Fruit fly (Drosophila melanogaster) whole organism, embryonic: ENCODE data around the gene Invadolysin.
A peak's percentile ranks its signal among the peaks of the same experiment; 100 is the strongest.

ENCODE experiments used
- Abd-B ChIP-seq: fragments of 200-800 bp; sonication (Bioruptor generic); optimal IDR thresholded peaks from 2 replicates; lab custom pipeline; 2018; ENCODE audit warnings: missing biosample characterization, mild to moderate bottlenecking, missing genetic modification characterization, moderate library complexity
- Ada2b ChIP-seq: fragments of 200-800 bp; sonication (Bioruptor generic); IDR thresholded peaks from 2 replicates; pipeline ENCODE4 v1.3.6; 2022; ENCODE audit warnings: missing biosample characterization, missing genetic modification characterization
- Atf-2 ChIP-seq: fragments of 200-800 bp; sonication (Bioruptor generic); optimal IDR thresholded peaks from 2 replicates; lab custom pipeline; 2016; ENCODE audit warnings: missing biosample characterization, missing genetic modification characterization
- Atf3 ChIP-seq: fragments of 200-800 bp; sonication (Bioruptor generic); optimal IDR thresholded peaks from 3 replicates; lab custom pipeline; 2016; ENCODE audit warnings: missing biosample characterization, missing genetic modification characterization
- B-H2 ChIP-seq: fragments of 200-800 bp; sonication (Bioruptor generic); optimal IDR thresholded peaks from 2 replicates; lab custom pipeline; 2018; ENCODE audit warnings: missing biosample characterization, mild to moderate bottlenecking, missing genetic modification characterization
- Bdp1 ChIP-seq: fragments of 200-800 bp; sonication (Bioruptor generic); optimal IDR thresholded peaks from 3 replicates; lab custom pipeline; 2016; ENCODE audit warnings: missing biosample characterization, missing genetic modification characterization
- CG10959 ChIP-seq: fragments of 200-800 bp; sonication (Bioruptor generic); IDR thresholded peaks from 2 replicates; pipeline ENCODE4 v1.3.6; 2022; ENCODE audit warnings: missing biosample characterization, missing genetic modification characterization
- CG11247 ChIP-seq: fragments of 200-800 bp; sonication (Bioruptor generic); IDR thresholded peaks from 2 replicates; pipeline ENCODE4 v1.3.6; 2022; ENCODE audit warnings: missing biosample characterization, missing genetic modification characterization
- CG12744 ChIP-seq: fragments of 200-800 bp; sonication (Bioruptor generic); optimal IDR thresholded peaks from 2 replicates; lab custom pipeline; 2016; ENCODE audit warnings: missing biosample characterization, missing genetic modification characterization
- CG13894 ChIP-seq: fragments of 200-800 bp; sonication (Bioruptor generic); optimal IDR thresholded peaks from 3 replicates; lab custom pipeline; 2018; ENCODE audit warnings: missing biosample characterization, mild to moderate bottlenecking, missing genetic modification characterization, moderate library complexity
- CG1603 ChIP-seq: fragments of 200-800 bp; sonication (Bioruptor generic); optimal IDR thresholded peaks from 2 replicates; lab custom pipeline; 2019; ENCODE audit warnings: missing biosample characterization, mild to moderate bottlenecking, missing genetic modification characterization, moderate library complexity
- CG16779 ChIP-seq: fragments of 200-800 bp; sonication (Bioruptor generic); IDR thresholded peaks from 2 replicates; pipeline ENCODE4 v1.3.6; 2022; ENCODE audit warnings: missing biosample characterization, missing genetic modification characterization
- CG17612 ChIP-seq: fragments of 200-800 bp; sonication (Bioruptor generic); IDR thresholded peaks from 2 replicates; pipeline ENCODE4 v1.3.6; 2022; ENCODE audit warnings: missing biosample characterization, missing genetic modification characterization
- CG18764 ChIP-seq: fragments of 200-800 bp; sonication (Bioruptor generic); optimal IDR thresholded peaks from 3 replicates; lab custom pipeline; 2016; ENCODE audit warnings: missing biosample characterization, missing genetic modification characterization
- CG2875 ChIP-seq: fragments of 200-800 bp; sonication (Bioruptor generic); optimal IDR thresholded peaks from 2 replicates; lab custom pipeline; 2017; ENCODE audit warnings: missing biosample characterization, mild to moderate bottlenecking, missing genetic modification characterization, missing genetic modification reagents
- CG3163 ChIP-seq: fragments of 200-800 bp; sonication (Bioruptor generic); optimal IDR thresholded peaks from 3 replicates; lab custom pipeline; 2016; ENCODE audit warnings: missing biosample characterization, missing genetic modification characterization
- CG3281 ChIP-seq: fragments of 200-800 bp; sonication (Bioruptor generic); optimal IDR thresholded peaks from 3 replicates; lab custom pipeline; 2017; ENCODE audit warnings: missing biosample characterization, mild to moderate bottlenecking, missing genetic modification characterization
- CG3995 ChIP-seq: fragments of 200-800 bp; sonication (Bioruptor generic); optimal IDR thresholded peaks from 3 replicates; lab custom pipeline; 2016; ENCODE audit warnings: missing biosample characterization, missing genetic modification characterization
- CG4404 ChIP-seq: fragments of 200-800 bp; sonication (Bioruptor generic); IDR thresholded peaks from 2 replicates; pipeline ENCODE4 v1.3.6; 2022; ENCODE audit warnings: missing biosample characterization, missing genetic modification characterization
- CG5245 ChIP-seq: fragments of 200-800 bp; sonication (Bioruptor generic); optimal IDR thresholded peaks from 3 replicates; lab custom pipeline; 2016; ENCODE audit warnings: missing biosample characterization, missing genetic modification characterization
- CG6854 ChIP-seq: fragments of 200-800 bp; sonication (Bioruptor generic); optimal IDR thresholded peaks from 3 replicates; lab custom pipeline; 2017; ENCODE audit warnings: missing biosample characterization, mild to moderate bottlenecking, missing genetic modification characterization
- CG8089 ChIP-seq: fragments of 200-800 bp; sonication (Bioruptor generic); optimal IDR thresholded peaks from 3 replicates; lab custom pipeline; 2016; ENCODE audit warnings: missing biosample characterization, missing genetic modification characterization
- Dad ChIP-seq: fragments of 200-800 bp; sonication (Bioruptor generic); optimal IDR thresholded peaks from 3 replicates; lab custom pipeline; 2016; ENCODE audit warnings: missing biosample characterization, missing genetic modification characterization
- Dbx ChIP-seq: fragments of 200-800 bp; sonication (Bioruptor generic); IDR thresholded peaks from 3 replicates; pipeline ENCODE4 v1.3.6; 2022; ENCODE audit warnings: missing biosample characterization, missing genetic modification characterization
- ERR ChIP-seq: fragments of 200-800 bp; sonication (Bioruptor generic); optimal IDR thresholded peaks from 2 replicates; lab custom pipeline; 2016; ENCODE audit warnings: missing biosample characterization, missing genetic modification characterization
- Eip74EF ChIP-seq, 2 experiments: fragments of 200-800 bp in 1 of 2; fragments of >200 bp in 1 of 2; sonication (Bioruptor generic) in 1 of 2; optimal IDR thresholded peaks; 2 replicates each; lab custom pipeline; 2017 to 2019; ENCODE audit warnings: missing biosample characterization in 2 of 2, missing genetic modification characterization in 2 of 2, mild to moderate bottlenecking in 1 of 2, moderate library complexity in 1 of 2
- MTF-1 ChIP-seq: fragments of 200-800 bp; sonication (Bioruptor generic); optimal IDR thresholded peaks from 2 replicates; lab custom pipeline; 2018; ENCODE audit warnings: missing biosample characterization, mild to moderate bottlenecking, missing genetic modification characterization, borderline replicate concordance
- PHDP ChIP-seq: fragments of 200-800 bp; sonication (Bioruptor generic); optimal IDR thresholded peaks from 3 replicates; lab custom pipeline; 2018; ENCODE audit warnings: missing biosample characterization, mild to moderate bottlenecking, missing genetic modification characterization, moderate library complexity
- Poxn ChIP-seq: fragments of 200-800 bp; sonication (Bioruptor generic); IDR thresholded peaks from 2 replicates; pipeline ENCODE4 v1.3.6; 2022; ENCODE audit warnings: missing biosample characterization, missing genetic modification characterization
- Sox100B ChIP-seq: fragments of 200-800 bp; sonication (Bioruptor generic); optimal IDR thresholded peaks from 3 replicates; lab custom pipeline; 2018; ENCODE audit warnings: missing biosample characterization, mild to moderate bottlenecking, missing genetic modification characterization
- YL-1 ChIP-seq: fragments of 200-800 bp; sonication (Bioruptor generic); optimal IDR thresholded peaks from 3 replicates; lab custom pipeline; 2017; ENCODE audit warnings: missing biosample characterization, mild to moderate bottlenecking, missing genetic modification characterization
- amos ChIP-seq: fragments of 200-800 bp; sonication (Bioruptor generic); IDR thresholded peaks from 2 replicates; pipeline ENCODE4 v1.3.6; 2022; ENCODE audit warnings: missing biosample characterization, missing genetic modification characterization; ENCODE audit not compliant: partially characterized antibody
- cad ChIP-seq: fragments of >200 bp; optimal IDR thresholded peaks from 2 replicates; lab custom pipeline; 2017; ENCODE audit warnings: missing biosample characterization, missing genetic modification characterization
- cato ChIP-seq: fragments of 200-800 bp; sonication (Bioruptor generic); optimal IDR thresholded peaks from 2 replicates; lab custom pipeline; 2016; ENCODE audit warnings: missing biosample characterization, missing genetic modification characterization, borderline replicate concordance
- eve ChIP-seq, 2 experiments: fragments of >200 bp; optimal IDR thresholded peaks; 2 replicates each; lab custom pipeline; 2017; ENCODE audit warnings: missing biosample characterization in 2 of 2, missing genetic modification characterization in 2 of 2
- ewg ChIP-seq: fragments of 200-800 bp; sonication (Bioruptor generic); optimal IDR thresholded peaks from 3 replicates; lab custom pipeline; 2017; ENCODE audit warnings: mild to moderate bottlenecking, missing biosample characterization, missing genetic modification reagents, missing genetic modification characterization
- her ChIP-seq: fragments of 200-800 bp; sonication (Bioruptor generic); optimal IDR thresholded peaks from 2 replicates; lab custom pipeline; 2016; ENCODE audit warnings: missing biosample characterization, missing genetic modification characterization
- lola ChIP-seq, 3 experiments: fragments of >200 bp in 2 of 3; fragments of 200-800 bp in 1 of 3; sonication (Bioruptor generic) in 1 of 3; optimal IDR thresholded peaks; 2 replicates each; lab custom pipeline; 2017 to 2019; ENCODE audit warnings: missing biosample characterization in 3 of 3, missing genetic modification characterization in 3 of 3, mild to moderate bottlenecking in 1 of 3, moderate library complexity in 1 of 3
- mld ChIP-seq: fragments of 200-800 bp; sonication (Bioruptor generic); IDR thresholded peaks from 3 replicates; pipeline ENCODE4 v1.3.6; 2022; ENCODE audit warnings: missing biosample characterization, missing genetic modification characterization; ENCODE audit not compliant: partially characterized antibody
- nom ChIP-seq: fragments of 200-800 bp; sonication (Bioruptor generic); optimal IDR thresholded peaks from 2 replicates; lab custom pipeline; 2017; ENCODE audit warnings: missing biosample characterization, missing genetic modification characterization, mild to moderate bottlenecking, moderate library complexity, missing genetic modification reagents
- prd ChIP-seq, 3 experiments: fragments of >200 bp in 2 of 3; fragments of 200-800 bp in 1 of 3; sonication (Bioruptor generic) in 1 of 3; optimal IDR thresholded peaks in 2 of 3; IDR thresholded peaks in 1 of 3; 2 replicates in 2 of 3; 3 replicates in 1 of 3; pipeline versions ENCODE4 v1.3.6 to Lab custom; 2017 to 2022; ENCODE audit warnings: missing biosample characterization in 1 of 3, missing genetic modification characterization in 1 of 3
- sc ChIP-seq, 3 experiments: fragments of >200 bp in 2 of 3; fragments of 200-800 bp in 1 of 3; sonication (Bioruptor generic) in 1 of 3; optimal IDR thresholded peaks; 2 replicates in 2 of 3; 3 replicates in 1 of 3; lab custom pipeline; 2017; ENCODE audit warnings: mild to moderate bottlenecking in 1 of 3, missing biosample characterization in 1 of 3, missing genetic modification characterization in 1 of 3, missing genetic modification reagents in 1 of 3
- sisA ChIP-seq: fragments of 200-800 bp; sonication (Bioruptor generic); IDR thresholded peaks from 2 replicates; pipeline ENCODE4 v1.3.6; 2022; ENCODE audit warnings: missing biosample characterization, missing genetic modification characterization
- sqz ChIP-seq: fragments of 200-800 bp; sonication (Bioruptor generic); optimal IDR thresholded peaks from 3 replicates; lab custom pipeline; 2018; ENCODE audit warnings: missing biosample characterization, mild to moderate bottlenecking, missing genetic modification characterization
- tup ChIP-seq: fragments of 200-800 bp; sonication (Bioruptor generic); optimal IDR thresholded peaks from 2 replicates; lab custom pipeline; 2016; ENCODE audit warnings: missing biosample characterization, mild to moderate bottlenecking, missing genetic modification characterization, moderate library complexity
- zf30C ChIP-seq: fragments of 200-800 bp; sonication (Bioruptor generic); optimal IDR thresholded peaks from 3 replicates; lab custom pipeline; 2018; ENCODE audit warnings: missing biosample characterization, mild to moderate bottlenecking, missing genetic modification characterization

The Invadolysin gene

dm6 chr3R:10139649-10140598 lies 4.5 kb upstream of the Invadolysin start, which contains the start of gene tws (continued):
- TF ChIP-seq CG16779 (GFP tag; lab: Robert Waterston, UW) (no peak), CG1603 (tag; lab: Kevin White, UChicago) (peak; percentile 72), sisA (GFP tag; lab: Robert Waterston, UW) (no peak), CG3163 (GFP tag; lab: Kevin White, UChicago) (no peak), PHDP (peak; percentile 70), B-H2 (GFP tag; lab: Kevin White, UChicago) (peak; percentile 4), Bdp1 (GFP tag; lab: Kevin White, UChicago) (no peak), prd (optimal IDR thresholded peaks at IDR 0.05; lab: Kevin White, UChicago) (no peak), prd (GFP tag; IDR thresholded peaks at IDR 0.05; lab: Robert Waterston, UW) (peak; percentile 33; the same call in 1 of the 3 replicates), Ada2b (peak; percentile 58), CG17612 (GFP tag; lab: Robert Waterston, UW) (no peak), nom (GFP tag; lab: Kevin White, UChicago) (peak; percentile 35), CG3995 (peak; percentile 69), ewg (GFP tag; lab: Kevin White, UChicago) (peak; percentile 32), CG8089 (peak; percentile 37), CG2875 (GFP tag; lab: Kevin White, UChicago) (peak; percentile 18), CG10959 (GFP tag; lab: Robert Waterston, UW) (no peak), cad (GFP tag; lab: Kevin White, UChicago) (no peak), CG13894 (tag; lab: Kevin White, UChicago) (peak; percentile 35), CG3281 (GFP tag; lab: Kevin White, UChicago) (peak; percentile 72), lola (GFP tag; optimal IDR thresholded peaks at IDR 0.05; lab: Kevin White, UChicago) (peak in 1 of 3 experiments; percentile 47), tup (GFP tag; lab: Kevin White, UChicago) (peak; percentile 36), mld (GFP tag; lab: Robert Waterston, UW) (no peak), Atf-2 (GFP tag; lab: Kevin White, UChicago) (peak; percentile 43), MTF-1 (GFP tag; lab: Kevin White, UChicago) (peak; percentile 48), Sox100B (peak; percentile 55), Poxn (no peak), cato (GFP tag; lab: Kevin White, UChicago) (no peak), CG18764 (GFP tag; lab: Kevin White, UChicago) (no peak), CG12744 (GFP tag; lab: Kevin White, UChicago) (peak; percentile 32), Eip74EF (GFP tag; optimal IDR thresholded peaks at IDR 0.05; lab: Kevin White, UChicago) (peak in 1 of 2 experiments; percentile 36), Atf3 (no peak), zf30C (GFP tag; lab: Kevin White, UChicago) (no peak), CG6854 (GFP tag; lab: Kevin White, UChicago) (peak; percentile 53), sc (optimal IDR thresholded peaks at IDR 0.05; lab: Kevin White, UChicago) (no peak), sc (GFP tag; optimal IDR thresholded peaks at IDR 0.05; lab: Kevin White, UChicago) (no peak), Dbx (GFP tag; lab: Robert Waterston, UW) (0 out of 3 replicates have a peak, but pooled peaks have one; percentile 27), Dad (GFP tag; lab: Kevin White, UChicago) (no peak), eve (GFP tag; optimal IDR thresholded peaks at IDR 0.05; lab: Kevin White, UChicago) (peak in 1 of 2 experiments; percentile 80), CG11247 (GFP tag; lab: Robert Waterston, UW) (no peak), Abd-B (GFP tag; lab: Kevin White, UChicago) (no peak), amos (GFP tag; lab: Robert Waterston, UW) (no peak; the same call in 1 of the 2 replicates), her (GFP tag; lab: Kevin White, UChicago) (peak; percentile 74), CG4404 (GFP tag; lab: Robert Waterston, UW) (no peak), sqz (GFP tag; lab: Kevin White, UChicago) (no peak), YL-1 (GFP tag; lab: Kevin White, UChicago) (no peak), CG5245 (no peak), ERR (no peak)
